Worm (Caenorhabditis elegans) whole organism, mixed stage, embryonic: ENCODE measurements around the gene toca-1.

Experiments used
- cnd-1 ChIP-seq: fragments of 200-800 bp; sonication (Bioruptor generic); optimal IDR thresholded peaks from 2 replicates; lab custom pipeline; 2018; ENCODE audit warnings: mild to moderate bottlenecking, missing genetic modification characterization, missing compliant biosample characterization
- lsy-2 ChIP-seq: fragments of 150-350 bp; optimal IDR thresholded peaks from 2 replicates; lab custom pipeline; 2014; ENCODE audit warnings: missing biosample characterization, missing genetic modification characterization
- mep-1 ChIP-seq: fragments of 150-350 bp; optimal IDR thresholded peaks from 2 replicates; lab custom pipeline; 2017; ENCODE audit warnings: missing biosample characterization, missing genetic modification reagents, missing genetic modification characterization, inconsistent platforms
- nhr-12 ChIP-seq: fragments of 150-350 bp; optimal IDR thresholded peaks from 2 replicates; lab custom pipeline; 2014; ENCODE audit warnings: missing biosample characterization, missing genetic modification characterization
- sptf-1 ChIP-seq: sonication (generic microtip); optimal IDR thresholded peaks from 2 replicates; lab custom pipeline; 2017; ENCODE audit warnings: mild to moderate bottlenecking, missing genetic modification characterization, moderate library complexity, missing compliant biosample characterization
- unc-39 ChIP-seq: fragments of 150-350 bp; optimal IDR thresholded peaks from 2 replicates; lab custom pipeline; 2014; ENCODE audit warnings: missing biosample characterization, missing genetic modification characterization
- unc-62 ChIP-seq: fragments of 150-350 bp; optimal IDR thresholded peaks from 2 replicates; lab custom pipeline; 2014; ENCODE audit warnings: missing biosample characterization, missing genetic modification reagents, missing genetic modification characterization

DNA sequence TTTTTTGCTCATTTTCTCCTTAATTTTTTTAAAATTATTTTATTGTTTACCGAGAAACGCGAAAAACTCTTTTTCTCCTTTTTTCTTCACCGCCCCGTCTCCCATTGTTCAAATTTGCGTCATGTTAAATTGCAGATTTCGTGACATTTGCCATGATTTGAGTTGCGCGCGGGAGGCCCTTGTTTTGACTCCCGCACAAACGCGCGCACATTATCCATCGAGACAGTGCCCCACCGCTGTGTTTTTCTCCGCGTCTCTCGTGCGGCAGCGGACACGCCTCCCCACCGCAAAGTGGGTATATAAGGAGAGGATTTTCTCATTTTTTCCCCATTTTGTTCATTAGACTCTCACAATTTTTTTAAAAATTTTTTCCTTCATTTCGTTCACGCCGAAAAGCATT, 45.3 kb downstream of the toca-1 start:
- no peak for TF ChIP-seq unc-62
- TF ChIP-seq sptf-1 (tag; lab: Kevin White, UChicago) = no peak
- TF ChIP-seq cnd-1 (tag; lab: Kevin White, UChicago) = no peak
- no peak for TF ChIP-seq nhr-12 (tag; lab: Kevin White, UChicago)
- no peak for TF ChIP-seq lsy-2
- no peak for TF ChIP-seq mep-1 (tag; lab: Kevin White, UChicago)
- TF ChIP-seq unc-39 (tag; lab: Kevin White, UChicago) = no peak
